Fruit fly (Drosophila melanogaster) whole organism, embryonic: ENCODE measurements around the gene Kua.

Source experiments
- Atf-2 ChIP-seq: fragments of 200-800 bp; sonication (Bioruptor generic); optimal IDR thresholded peaks from 2 replicates; lab custom pipeline; 2016; ENCODE audit warnings: missing biosample characterization, missing genetic modification characterization
- CG10209 ChIP-seq: fragments of 200-800 bp; sonication (Bioruptor generic); optimal IDR thresholded peaks from 3 replicates; lab custom pipeline; 2017; ENCODE audit warnings: missing biosample characterization, mild to moderate bottlenecking, missing genetic modification characterization, missing genetic modification reagents
- CG10654 ChIP-seq: fragments of 200-800 bp; sonication (Bioruptor generic); optimal IDR thresholded peaks from 2 replicates; lab custom pipeline; 2016; ENCODE audit warnings: missing biosample characterization, missing genetic modification characterization
- CG11093 ChIP-seq: fragments of 200-800 bp; sonication (Bioruptor generic); IDR thresholded peaks from 3 replicates; pipeline ENCODE4 v1.3.6; 2022; ENCODE audit warnings: missing biosample characterization, missing genetic modification characterization
- CG14965 ChIP-seq: fragments of 200-800 bp; sonication (Bioruptor generic); optimal IDR thresholded peaks from 2 replicates; lab custom pipeline; 2016; ENCODE audit warnings: missing biosample characterization, missing genetic modification characterization, borderline replicate concordance
- CG15601 ChIP-seq: fragments of 200-800 bp; sonication (Bioruptor generic); optimal IDR thresholded peaks from 3 replicates; lab custom pipeline; 2019; ENCODE audit warnings: missing biosample characterization, mild to moderate bottlenecking, missing genetic modification characterization, moderate library complexity
- CG16813 ChIP-seq: fragments of 200-800 bp; sonication (Bioruptor generic); IDR thresholded peaks from 3 replicates; pipeline ENCODE4 v1.3.6; 2022; ENCODE audit warnings: missing biosample characterization, missing genetic modification characterization; ENCODE audit not compliant: partially characterized antibody
- CG16815 ChIP-seq: fragments of 200-800 bp; sonication (Bioruptor generic); optimal IDR thresholded peaks from 3 replicates; lab custom pipeline; 2017; ENCODE audit warnings: missing biosample characterization, mild to moderate bottlenecking, missing genetic modification characterization
- CG31365 ChIP-seq: fragments of 200-800 bp; sonication (Bioruptor generic); optimal IDR thresholded peaks from 2 replicates; lab custom pipeline; 2018; ENCODE audit warnings: missing biosample characterization, mild to moderate bottlenecking, missing genetic modification characterization
- CG4328 ChIP-seq: fragments of 200-800 bp; sonication (Bioruptor generic); optimal IDR thresholded peaks from 3 replicates; lab custom pipeline; 2017; ENCODE audit warnings: missing biosample characterization, missing genetic modification reagents, missing genetic modification characterization
- CG6272 ChIP-seq: fragments of 200-800 bp; sonication (Bioruptor generic); IDR thresholded peaks from 2 replicates; pipeline ENCODE4 v1.3.6; 2022; ENCODE audit warnings: missing biosample characterization, missing genetic modification characterization
- CG6689 ChIP-seq: fragments of 200-800 bp; sonication (Bioruptor generic); IDR thresholded peaks from 2 replicates; pipeline ENCODE4 v1.3.6; 2022; ENCODE audit warnings: missing biosample characterization, missing genetic modification characterization
- CG6813 ChIP-seq: fragments of 200-800 bp; sonication (Bioruptor generic); optimal IDR thresholded peaks from 2 replicates; lab custom pipeline; 2017; ENCODE audit warnings: missing biosample characterization, missing genetic modification characterization, mild to moderate bottlenecking, moderate library complexity, missing genetic modification reagents
- CG7271 ChIP-seq: fragments of 200-800 bp; sonication (Bioruptor generic); optimal IDR thresholded peaks from 2 replicates; lab custom pipeline; 2018; ENCODE audit warnings: missing biosample characterization, mild to moderate bottlenecking, missing genetic modification characterization, moderate library complexity
- CG8281 ChIP-seq: fragments of 200-800 bp; sonication (Bioruptor generic); optimal IDR thresholded peaks from 2 replicates; lab custom pipeline; 2018; ENCODE audit warnings: missing biosample characterization, mild to moderate bottlenecking, missing genetic modification characterization, moderate library complexity
- CG8359 ChIP-seq: fragments of 200-800 bp; sonication (Bioruptor generic); optimal IDR thresholded peaks from 2 replicates; lab custom pipeline; 2017; ENCODE audit warnings: missing biosample characterization, mild to moderate bottlenecking, missing genetic modification characterization, borderline replicate concordance
- CG8765 ChIP-seq: fragments of 200-800 bp; sonication (Bioruptor generic); IDR thresholded peaks from 2 replicates; pipeline ENCODE4 v1.3.6; 2022; ENCODE audit warnings: missing biosample characterization, missing genetic modification characterization
- CG9609 ChIP-seq: fragments of 200-800 bp; sonication (Bioruptor generic); optimal IDR thresholded peaks from 3 replicates; lab custom pipeline; 2016; ENCODE audit warnings: missing biosample characterization, missing genetic modification characterization
- Chrac-16 ChIP-seq: fragments of 200-800 bp; sonication (Bioruptor generic); optimal IDR thresholded peaks from 3 replicates; lab custom pipeline; 2016; ENCODE audit warnings: missing biosample characterization, missing genetic modification characterization
- Doc2 ChIP-seq: fragments of 200-800 bp; sonication (Bioruptor generic); IDR thresholded peaks from 2 replicates; pipeline ENCODE4 v1.3.6; 2022; ENCODE audit warnings: missing biosample characterization, missing genetic modification characterization
- Doc3 ChIP-seq: fragments of 200-800 bp; sonication (Bioruptor generic); IDR thresholded peaks from 3 replicates; pipeline ENCODE4 v1.3.6; 2022; ENCODE audit warnings: missing biosample characterization, missing genetic modification characterization; ENCODE audit not compliant: partially characterized antibody
- Dref ChIP-seq: fragments of 200-800 bp; sonication (Bioruptor generic); IDR thresholded peaks from 2 replicates; pipeline ENCODE4 v1.3.6; 2022; ENCODE audit warnings: missing biosample characterization, missing genetic modification characterization
- Drgx ChIP-seq: fragments of 200-800 bp; sonication (Bioruptor generic); IDR thresholded peaks from 2 replicates; pipeline ENCODE4 v1.3.6; 2022; ENCODE audit warnings: missing biosample characterization, missing genetic modification characterization
- GATAe ChIP-seq: fragments of 200-800 bp; sonication (Bioruptor generic); conservative IDR thresholded peaks from 2 replicates; pipeline ENCODE4 v1.3.6; 2022; ENCODE audit warnings: missing biosample characterization, missing genetic modification characterization
- Meics ChIP-seq: fragments of 200-800 bp; sonication (Bioruptor generic); optimal IDR thresholded peaks from 2 replicates; lab custom pipeline; 2017; ENCODE audit warnings: missing biosample characterization, mild to moderate bottlenecking, missing genetic modification characterization
- NC2β ChIP-seq: fragments of 200-800 bp; sonication (Bioruptor generic); optimal IDR thresholded peaks from 2 replicates; lab custom pipeline; 2016; ENCODE audit warnings: missing biosample characterization, missing genetic modification characterization
- Optix ChIP-seq: fragments of 200-800 bp; sonication (Bioruptor generic); IDR thresholded peaks from 3 replicates; pipeline ENCODE4 v1.3.6; 2022; ENCODE audit warnings: missing biosample characterization, missing genetic modification characterization
- PHDP ChIP-seq: fragments of 200-800 bp; sonication (Bioruptor generic); optimal IDR thresholded peaks from 3 replicates; lab custom pipeline; 2018; ENCODE audit warnings: missing biosample characterization, mild to moderate bottlenecking, missing genetic modification characterization, moderate library complexity
- Poxn ChIP-seq: fragments of 200-800 bp; sonication (Bioruptor generic); IDR thresholded peaks from 2 replicates; pipeline ENCODE4 v1.3.6; 2022; ENCODE audit warnings: missing biosample characterization, missing genetic modification characterization
- Sox102F ChIP-seq: fragments of 200-800 bp; sonication (Bioruptor generic); optimal IDR thresholded peaks from 2 replicates; lab custom pipeline; 2018; ENCODE audit warnings: missing biosample characterization, mild to moderate bottlenecking, missing genetic modification characterization, moderate library complexity
- Sry-δ ChIP-seq: fragments of 200-800 bp; sonication (Bioruptor generic); optimal IDR thresholded peaks from 2 replicates; lab custom pipeline; 2016; ENCODE audit warnings: missing biosample characterization, missing genetic modification characterization
- Xbp1 ChIP-seq: fragments of 200-800 bp; sonication (Bioruptor generic); optimal IDR thresholded peaks from 3 replicates; lab custom pipeline; 2016; ENCODE audit warnings: missing biosample characterization, mild to moderate bottlenecking, missing genetic modification characterization
- aop ChIP-seq: fragments of 200-800 bp; sonication (Bioruptor generic); IDR thresholded peaks from 2 replicates; pipeline ENCODE4 v1.3.6; 2022; ENCODE audit warnings: missing biosample characterization, missing genetic modification characterization
- ato ChIP-seq: fragments of 200-800 bp; sonication (Bioruptor generic); IDR thresholded peaks from 2 replicates; pipeline ENCODE4 v1.3.6; 2022; ENCODE audit warnings: missing biosample characterization, missing genetic modification characterization; ENCODE audit not compliant: partially characterized antibody
- br ChIP-seq: fragments of >200 bp; optimal IDR thresholded peaks from 2 replicates; lab custom pipeline; 2017
- chm ChIP-seq: fragments of 200-800 bp; sonication (Bioruptor generic); IDR thresholded peaks from 2 replicates; pipeline ENCODE4 v1.3.6; 2022; ENCODE audit warnings: missing biosample characterization, missing genetic modification characterization
- corto ChIP-seq: fragments of 200-800 bp; sonication (Bioruptor generic); optimal IDR thresholded peaks from 2 replicates; lab custom pipeline; 2016; ENCODE audit warnings: missing biosample characterization, mild to moderate bottlenecking, missing genetic modification characterization, moderate library complexity
- eve ChIP-seq, 2 experiments: fragments of >200 bp; optimal IDR thresholded peaks; 2 replicates each; lab custom pipeline; 2017; ENCODE audit warnings: missing biosample characterization in 2 of 2, missing genetic modification characterization in 2 of 2
- gt ChIP-seq: fragments of 200-800 bp; sonication (Bioruptor generic); IDR thresholded peaks from 2 replicates; pipeline ENCODE4 v1.3.6; 2022; ENCODE audit warnings: missing biosample characterization, missing genetic modification characterization
- h ChIP-seq: fragments of >200 bp; optimal IDR thresholded peaks from 2 replicates; lab custom pipeline; 2017
- hkb ChIP-seq, 2 experiments: fragments of 200-800 bp in 1 of 2; fragments of >200 bp in 1 of 2; sonication (Bioruptor generic) in 1 of 2; IDR thresholded peaks in 1 of 2; optimal IDR thresholded peaks in 1 of 2; 2 replicates each; pipeline versions ENCODE4 v1.3.6 to Lab custom; 2017 to 2022; ENCODE audit warnings: missing biosample characterization in 1 of 2, missing genetic modification characterization in 1 of 2
- kni ChIP-seq: fragments of 200-800 bp; sonication (Bioruptor generic); optimal IDR thresholded peaks from 3 replicates; lab custom pipeline; 2017; ENCODE audit warnings: mild to moderate bottlenecking, missing biosample characterization, missing genetic modification reagents, missing genetic modification characterization
- lmd ChIP-seq: fragments of 200-800 bp; sonication (Bioruptor generic); IDR thresholded peaks from 2 replicates; pipeline ENCODE4 v1.3.6; 2022; ENCODE audit warnings: missing biosample characterization, missing genetic modification characterization
- odd ChIP-seq: fragments of 200-800 bp; sonication (Bioruptor generic); optimal IDR thresholded peaks from 2 replicates; lab custom pipeline; 2017; ENCODE audit warnings: missing biosample characterization, mild to moderate bottlenecking, missing genetic modification characterization
- prd ChIP-seq, 3 experiments: fragments of >200 bp in 2 of 3; fragments of 200-800 bp in 1 of 3; sonication (Bioruptor generic) in 1 of 3; optimal IDR thresholded peaks in 2 of 3; IDR thresholded peaks in 1 of 3; 2 replicates in 2 of 3; 3 replicates in 1 of 3; pipeline versions ENCODE4 v1.3.6 to Lab custom; 2017 to 2022; ENCODE audit warnings: missing biosample characterization in 1 of 3, missing genetic modification characterization in 1 of 3
- stc ChIP-seq: fragments of 200-800 bp; sonication (Bioruptor generic); IDR thresholded peaks from 2 replicates; pipeline ENCODE4 v1.3.6; 2022; ENCODE audit warnings: missing biosample characterization, missing genetic modification characterization
- stwl ChIP-seq: fragments of 200-800 bp; sonication (Bioruptor generic); optimal IDR thresholded peaks from 3 replicates; lab custom pipeline; 2018; ENCODE audit warnings: missing biosample characterization, mild to moderate bottlenecking, missing genetic modification characterization, moderate library complexity
- tgo ChIP-seq: fragments of 200-800 bp; sonication (Bioruptor generic); IDR thresholded peaks from 3 replicates; pipeline ENCODE4 v1.3.6; 2022; ENCODE audit warnings: missing biosample characterization, missing genetic modification characterization
- unc-4 ChIP-seq: fragments of 200-800 bp; sonication (Bioruptor generic); IDR thresholded peaks from 2 replicates; pipeline ENCODE4 v1.3.6; 2022; ENCODE audit warnings: missing biosample characterization, missing genetic modification characterization; ENCODE audit not compliant: partially characterized antibody
- usp ChIP-seq: fragments of >200 bp; optimal IDR thresholded peaks from 2 replicates; lab custom pipeline; 2017; ENCODE audit warnings: missing biosample characterization, missing genetic modification characterization
- zen ChIP-seq: fragments of 200-800 bp; sonication (Bioruptor generic); optimal IDR thresholded peaks from 3 replicates; lab custom pipeline; 2018; ENCODE audit warnings: missing biosample characterization, mild to moderate bottlenecking, missing genetic modification characterization, moderate library complexity

Gene Kua

DNA sequence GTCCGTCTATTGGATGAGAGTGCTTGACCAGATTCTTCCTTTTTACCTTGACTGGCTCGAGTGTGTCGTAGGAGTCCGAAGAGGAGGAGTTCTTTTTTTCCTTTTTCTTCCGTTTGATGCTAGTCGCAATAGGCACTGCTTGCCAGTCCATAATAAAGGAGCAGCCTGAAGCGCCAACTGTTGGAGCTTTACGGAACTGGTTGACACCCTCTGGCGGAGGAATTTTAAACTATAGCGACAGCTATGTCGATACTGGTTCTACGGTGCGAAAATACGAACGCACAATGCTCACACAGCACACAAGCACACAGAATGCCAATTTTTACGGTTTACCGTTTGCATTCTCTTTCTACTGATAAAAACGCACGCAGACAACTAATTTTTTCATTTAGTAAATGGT is 9.2 kb downstream of the Kua start (continued):
- TF ChIP-seq lmd = 0 out of 2 replicates have a peak, but pooled peaks have one; percentile 10
- TF ChIP-seq chm (GFP tag; lab: Robert Waterston, UW) = no peak
- no peak for TF ChIP-seq Drgx (GFP tag; lab: Robert Waterston, UW)
- no peak for TF ChIP-seq CG8765 (GFP tag; lab: Robert Waterston, UW)
- no peak for TF ChIP-seq CG8359 (GFP tag; lab: Kevin White, UChicago)
- no peak for TF ChIP-seq zen
- TF ChIP-seq Sox102F (GFP tag; lab: Kevin White, UChicago) = no peak
- TF ChIP-seq CG16815 = no peak
- TF ChIP-seq Dref (GFP tag; lab: Robert Waterston, UW) = no peak
- TF ChIP-seq br (lab: Kevin White, UChicago) = no peak
- 0 out of 3 replicates have a peak, but pooled peaks have one; percentile 25 for TF ChIP-seq Optix (GFP tag; lab: Robert Waterston, UW)
- peak; percentile 16 for TF ChIP-seq CG31365 (tag; lab: Kevin White, UChicago)
- no peak for TF ChIP-seq CG9609 (GFP tag; lab: Kevin White, UChicago)
- TF ChIP-seq Chrac-16 (GFP tag; lab: Kevin White, UChicago) = no peak
- no peak for TF ChIP-seq CG14965
- no peak for TF ChIP-seq usp
- TF ChIP-seq ato (GFP tag; lab: Robert Waterston, UW) = no peak
- no peak for TF ChIP-seq CG10209
- TF ChIP-seq stwl (tag; lab: Kevin White, UChicago) = no peak
- TF ChIP-seq odd = no peak
- no peak for TF ChIP-seq Xbp1 (GFP tag; lab: Kevin White, UChicago)
- TF ChIP-seq CG6689 (GFP tag; lab: Robert Waterston, UW) = no peak
- TF ChIP-seq gt (GFP tag; lab: Robert Waterston, UW) = no peak
- TF ChIP-seq Sry-δ (GFP tag; lab: Kevin White, UChicago) = no peak
- no peak for TF ChIP-seq CG8281 (tag; lab: Kevin White, UChicago)
- TF ChIP-seq CG4328 (GFP tag; lab: Kevin White, UChicago) = no peak
- no peak for TF ChIP-seq Doc3
- no peak for TF ChIP-seq CG6813 (GFP tag; lab: Kevin White, UChicago)
- no peak for TF ChIP-seq CG10654
- TF ChIP-seq CG16813 (GFP tag; lab: Robert Waterston, UW) = 0 out of 3 replicates have a peak, but pooled peaks have one; percentile 12
- TF ChIP-seq stc (GFP tag; lab: Robert Waterston, UW) = no peak
- TF ChIP-seq Poxn = no peak
- no peak for TF ChIP-seq aop (GFP tag; lab: Robert Waterston, UW)
- TF ChIP-seq eve (GFP tag; optimal IDR thresholded peaks at IDR 0.05; lab: Kevin White, UChicago) = no peak
- no peak for TF ChIP-seq unc-4 (GFP tag; lab: Robert Waterston, UW)
- no peak for TF ChIP-seq CG7271 (tag; lab: Kevin White, UChicago)
- TF ChIP-seq corto (GFP tag; lab: Kevin White, UChicago) = no peak
- no peak for TF ChIP-seq tgo (GFP tag; lab: Robert Waterston, UW)
- TF ChIP-seq NC2β (GFP tag; lab: Kevin White, UChicago) = no peak
- peak; percentile 17 for TF ChIP-seq Meics (GFP tag; lab: Kevin White, UChicago)
- no peak for TF ChIP-seq Atf-2 (GFP tag; lab: Kevin White, UChicago)
- no peak for TF ChIP-seq Doc2 (GFP tag; lab: Robert Waterston, UW)
- TF ChIP-seq CG11093 (GFP tag; lab: Robert Waterston, UW) = no peak
- no peak for TF ChIP-seq h (lab: Kevin White, UChicago)
- TF ChIP-seq GATAe = no peak
- TF ChIP-seq kni (GFP tag; lab: Kevin White, UChicago) = no peak
- no peak for TF ChIP-seq CG6272 (GFP tag; lab: Robert Waterston, UW)
- no peak for TF ChIP-seq CG15601 (tag; lab: Kevin White, UChicago)
- no peak for TF ChIP-seq PHDP
- no peak for TF ChIP-seq prd (optimal IDR thresholded peaks at IDR 0.05; lab: Kevin White, UChicago)
- TF ChIP-seq prd (GFP tag; IDR thresholded peaks at IDR 0.05; lab: Robert Waterston, UW) = peak; percentile 40; the same call in 1 of the 3 replicates
- no peak for TF ChIP-seq hkb (optimal IDR thresholded peaks at IDR 0.05; lab: Kevin White, UChicago)
- no peak for TF ChIP-seq hkb (GFP tag; IDR thresholded peaks at IDR 0.05; lab: Robert Waterston, UW)
